Fruit fly (Drosophila melanogaster): Measurements from ENCODE around the gene Rbp9.

- TF ChIP-seq Nf-YA (GFP tag; IDR thresholded peaks at IDR 0.05) (no peak), CG12769 (tag; optimal IDR thresholded peaks at IDR 0.05) (no peak), tgo (GFP tag; IDR thresholded peaks at IDR 0.05) (no peak), corto (GFP tag; optimal IDR thresholded peaks at IDR 0.05) (no peak), CG34422 (GFP tag; IDR thresholded peaks at IDR 0.05) (no peak)
Observed at dm6 chr2L:2942639-2943038, 11.9 kb upstream of the Rbp9 start.

All from whole organism, embryonic.